Fruit fly (Drosophila melanogaster): Measurements from ENCODE around the gene Saf6.

Gene Saf6

dm6 chr2L:852647-853111, 36.9 kb upstream of the Saf6 start, which contains the start of the genes CG4291 and kraken (continued):
- TF ChIP-seq zen2 (GFP tag; IDR thresholded peaks at IDR 0.05; ENCODE audit: partially characterized antibody), result no peak
- TF ChIP-seq CrebB (tag; optimal IDR thresholded peaks at IDR 0.05), result peak; percentile 82
- TF ChIP-seq nau (GFP tag; optimal IDR thresholded peaks at IDR 0.05), result no peak
- TF ChIP-seq Oaz (GFP tag; IDR thresholded peaks at IDR 0.05), result 0 out of 2 replicates have a peak, but pooled peaks have one; percentile 12
- peak; percentile 95 for TF ChIP-seq Med (GFP tag)
- TF ChIP-seq seq (GFP tag; IDR thresholded peaks at IDR 0.05), result no peak
- peak; percentile 50 for TF ChIP-seq CG11504 (tag; optimal IDR thresholded peaks at IDR 0.05)
- peak; percentile 32 for TF ChIP-seq CG18262 (tag; optimal IDR thresholded peaks at IDR 0.05)
- TF ChIP-seq eve (GFP tag; optimal IDR thresholded peaks at IDR 0.05), result no peak
- TF ChIP-seq Deaf1 (tag; optimal IDR thresholded peaks at IDR 0.05), result peak; percentile 62
- TF ChIP-seq CG7786 (GFP tag; optimal IDR thresholded peaks at IDR 0.05), result peak; percentile 17
- TF ChIP-seq eyg (GFP tag; optimal IDR thresholded peaks at IDR 0.05), result peak; percentile 50
- peak; percentile 25 for TF ChIP-seq pfk (GFP tag; optimal IDR thresholded peaks at IDR 0.05)
- no peak for TF ChIP-seq CG7745 (tag; optimal IDR thresholded peaks at IDR 0.05)
- no peak for TF ChIP-seq CG13775 (GFP tag; optimal IDR thresholded peaks at IDR 0.05)
- TF ChIP-seq CG5245 (GFP tag; optimal IDR thresholded peaks at IDR 0.05), result no peak
- no peak for TF ChIP-seq sens-2 (GFP tag; IDR thresholded peaks at IDR 0.05)
- peak; percentile 83 for TF ChIP-seq HmgZ (tag; optimal IDR thresholded peaks at IDR 0.05)
- TF ChIP-seq gem (tag; optimal IDR thresholded peaks at IDR 0.05), result peak; percentile 52
- peak; percentile 57 for TF ChIP-seq kah (GFP tag; optimal IDR thresholded peaks at IDR 0.05)
- TF ChIP-seq C15 (GFP tag; IDR thresholded peaks at IDR 0.05), result no peak
- peak; percentile 63 for TF ChIP-seq CG13296 (GFP tag; optimal IDR thresholded peaks at IDR 0.05)
- TF ChIP-seq Lpt (GFP tag; optimal IDR thresholded peaks at IDR 0.05), result no peak
- TF ChIP-seq hkb (optimal IDR thresholded peaks at IDR 0.05), result no peak
- TF ChIP-seq hkb (GFP tag; IDR thresholded peaks at IDR 0.05), result no peak; the same call in 1 of the 2 replicates
- TF ChIP-seq CG8765 (GFP tag; IDR thresholded peaks at IDR 0.05), result no peak
- peak; percentile 57 for TF ChIP-seq ftz-f1 (GFP tag; optimal IDR thresholded peaks at IDR 0.05)
- TF ChIP-seq Dek (tag; optimal IDR thresholded peaks at IDR 0.05), result peak; percentile 44
- TF ChIP-seq phol (tag; optimal IDR thresholded peaks at IDR 0.05), result peak; percentile 52
- TF ChIP-seq CG12659 (GFP tag; optimal IDR thresholded peaks at IDR 0.05), result peak; percentile 73
- no peak for TF ChIP-seq Hand (GFP tag; optimal IDR thresholded peaks at IDR 0.05)
- peak; percentile 61 for TF ChIP-seq CG15269 (tag; optimal IDR thresholded peaks at IDR 0.05)
- TF ChIP-seq CG33557 (GFP tag; optimal IDR thresholded peaks at IDR 0.05), result peak; percentile 13
- no peak for TF ChIP-seq Oli (tag; optimal IDR thresholded peaks at IDR 0.05)
- peak; percentile 55 for TF ChIP-seq caup (GFP tag; optimal IDR thresholded peaks at IDR 0.05; ENCODE audit: severe bottlenecking)
- peak; percentile 77 for TF ChIP-seq CG13894 (tag; optimal IDR thresholded peaks at IDR 0.05)
- TF ChIP-seq NFAT (GFP tag; IDR thresholded peaks at IDR 0.05), result peak; percentile 83
- no peak for TF ChIP-seq Trl (optimal IDR thresholded peaks at IDR 0.05)
- TF ChIP-seq Trl (GFP tag; optimal IDR thresholded peaks at IDR 0.05), result peak; percentile 47
- 0 out of 2 replicates have a peak, but pooled peaks have one; percentile 31 for TF ChIP-seq nerfin-2 (GFP tag; IDR thresholded peaks at IDR 0.05; ENCODE audit: partially characterized antibody)
- TF ChIP-seq CG11398 (GFP tag; optimal IDR thresholded peaks at IDR 0.05), result no peak
- TF ChIP-seq CG10959 (GFP tag; IDR thresholded peaks at IDR 0.05), result 0 out of 2 replicates have a peak, but pooled peaks have one; percentile 38
- TF ChIP-seq CG15479 (GFP tag; optimal IDR thresholded peaks at IDR 0.05), result peak; percentile 62
- 0 out of 2 replicates have a peak, but pooled peaks have one; percentile 30 for TF ChIP-seq CG32772 (GFP tag; IDR thresholded peaks at IDR 0.05)
- peak; percentile 31; the same call in 1 of the 2 replicates for TF ChIP-seq ssp (GFP tag; IDR thresholded peaks at IDR 0.05)
- peak; percentile 81 for TF ChIP-seq CG1603 (tag; optimal IDR thresholded peaks at IDR 0.05)
- TF ChIP-seq tll (GFP tag; optimal IDR thresholded peaks at IDR 0.05), result no peak
- peak; percentile 67 for TF ChIP-seq chm (GFP tag; IDR thresholded peaks at IDR 0.05)
- peak; percentile 88 for TF ChIP-seq CG15514 (GFP tag; optimal IDR thresholded peaks at IDR 0.05)
- peak; percentile 58 for TF ChIP-seq HLH54F (GFP tag; optimal IDR thresholded peaks at IDR 0.05)
